Worm (Caenorhabditis elegans) whole organism, young adult: ENCODE data around the gene fard-1.

ENCODE experiments used
- lir-1 ChIP-seq: fragments of 200-800 bp; sonication (Bioruptor generic); conservative IDR thresholded peaks from 2 replicates; pipeline ENCODE4 v1.3.6; 2022; ENCODE audit warnings: missing genetic modification reagents, missing genetic modification characterization, missing compliant biosample characterization
- nhr-90 ChIP-seq: sonication (generic microtip); optimal IDR thresholded peaks from 2 replicates; lab custom pipeline; 2016; ENCODE audit warnings: missing genotype, mild to moderate bottlenecking, missing genetic modification characterization, missing compliant biosample characterization

ce11 chrX:2925950-2926349 is 7.2 kb upstream of the fard-1 start:
- no peak for TF ChIP-seq lir-1
- no peak for TF ChIP-seq nhr-90
